Worm (Caenorhabditis elegans) whole organism, L4 larva: ENCODE data around the gene W06E11.1.

Source experiments
- F37D6.2 ChIP-seq: sonication (generic microtip); optimal IDR thresholded peaks from 2 replicates; lab custom pipeline; 2016; ENCODE audit warnings: mild to moderate bottlenecking, missing genetic modification characterization, missing compliant biosample characterization
- R02D3.7 ChIP-seq: fragments of 150-350 bp; sonication (generic microtip); optimal IDR thresholded peaks from 3 replicates; lab custom pipeline; 2014; ENCODE audit warnings: missing biosample characterization, missing genetic modification characterization
- T20F7.1 ChIP-seq: fragments of 200-800 bp; sonication (Bioruptor generic); optimal IDR thresholded peaks from 2 replicates; lab custom pipeline; 2018; ENCODE audit warnings: mild to moderate bottlenecking, missing genetic modification characterization, missing compliant biosample characterization
- Y48G9A.11 ChIP-seq: fragments of 200-800 bp; sonication (Bioruptor generic); IDR thresholded peaks from 2 replicates; pipeline ENCODE4 v1.3.6; 2022; ENCODE audit warnings: missing genetic modification reagents, missing genetic modification characterization, missing compliant biosample characterization
- Y5F2A.4 ChIP-seq: fragments of 200-800 bp; sonication (Bioruptor generic); optimal IDR thresholded peaks from 2 replicates; lab custom pipeline; 2018; ENCODE audit warnings: mild to moderate bottlenecking, missing genetic modification characterization, missing compliant biosample characterization
- aha-1 ChIP-seq: fragments of 150-350 bp; peaks from one replicate; lab custom pipeline; 2014; ENCODE audit warnings: missing biosample characterization, missing genetic modification characterization
- ceh-20 ChIP-seq: fragments of 200-800 bp; sonication (Bioruptor generic); IDR thresholded peaks from 2 replicates; pipeline ENCODE4 v1.3.6; 2022; ENCODE audit warnings: missing genetic modification reagents, missing genetic modification characterization, missing compliant biosample characterization
- ceh-44 ChIP-seq: fragments of 200-800 bp; sonication (Bioruptor generic); IDR thresholded peaks from 2 replicates; pipeline ENCODE4 v1.3.6; 2022; ENCODE audit warnings: missing genetic modification reagents, missing genetic modification characterization, missing compliant biosample characterization
- ces-1 ChIP-seq: fragments of 150-350 bp; sonication (generic microtip); optimal IDR thresholded peaks from 4 replicates; lab custom pipeline; 2014; ENCODE audit warnings: missing biosample characterization, missing genetic modification reagents, missing genetic modification characterization
- ctbp-1 ChIP-seq: fragments of 200-800 bp; sonication (Bioruptor generic); IDR thresholded peaks from 2 replicates; pipeline ENCODE4 v1.3.6; 2022; ENCODE audit warnings: missing genetic modification reagents, missing genetic modification characterization, missing compliant biosample characterization
- daf-12 ChIP-seq: fragments of 150-350 bp; optimal IDR thresholded peaks from 2 replicates; lab custom pipeline; 2014; ENCODE audit warnings: missing biosample characterization, missing genetic modification reagents, missing genetic modification characterization
- daf-16 ChIP-seq, 3 experiments: sonication (generic microtip); optimal IDR thresholded peaks; 2 replicates each; lab custom pipeline; 2016 to 2017; ENCODE audit warnings: missing genetic modification characterization in 3 of 3, missing genetic modification reagents in 3 of 3, mild to moderate bottlenecking in 2 of 3, missing compliant biosample characterization in 2 of 3, missing biosample characterization in 1 of 3, moderate library complexity in 1 of 3
- daf-19 ChIP-seq: fragments of 200-800 bp; sonication (Bioruptor generic); conservative IDR thresholded peaks from 2 replicates; pipeline ENCODE4 v1.3.6; 2022; ENCODE audit warnings: missing genetic modification characterization, missing compliant biosample characterization
- dmd-6 ChIP-seq: fragments of 200-800 bp; sonication (Bioruptor generic); IDR thresholded peaks from 2 replicates; pipeline ENCODE4 v1.3.6; 2022; ENCODE audit warnings: missing genetic modification reagents, missing genetic modification characterization, missing compliant biosample characterization
- dmd-9 ChIP-seq: fragments of 200-800 bp; sonication (Bioruptor generic); IDR thresholded peaks from 2 replicates; pipeline ENCODE4 v1.3.6; 2022; ENCODE audit warnings: missing genetic modification reagents, missing genetic modification characterization, missing compliant biosample characterization
- duxl-1 ChIP-seq: sonication (generic microtip); optimal IDR thresholded peaks from 2 replicates; lab custom pipeline; 2016; ENCODE audit warnings: mild to moderate bottlenecking, missing genetic modification characterization, moderate library complexity, missing compliant biosample characterization; ENCODE audit not compliant: poor library complexity
- dve-1 ChIP-seq: sonication (generic microtip); optimal IDR thresholded peaks from 2 replicates; lab custom pipeline; 2017; ENCODE audit warnings: antibody characterized with exemption, mild to moderate bottlenecking, missing genetic modification characterization, missing compliant biosample characterization; ENCODE audit not compliant: insufficient read depth
- fkh-10 ChIP-seq: fragments of 150-350 bp; optimal IDR thresholded peaks from 2 replicates; lab custom pipeline; 2014; ENCODE audit warnings: missing biosample characterization, missing genetic modification reagents, missing genetic modification characterization
- fos-1 ChIP-seq: fragments of 150-350 bp; optimal IDR thresholded peaks from 2 replicates; lab custom pipeline; 2014; ENCODE audit warnings: missing biosample characterization, missing genetic modification characterization
- hif-1 ChIP-seq, 2 experiments: sonication (generic microtip); optimal IDR thresholded peaks; 2 replicates each; lab custom pipeline; 2016 to 2017; ENCODE audit warnings: missing compliant biosample characterization in 2 of 2, missing genetic modification characterization in 2 of 2, missing genetic modification reagents in 2 of 2, missing genotype in 2 of 2, mild to moderate bottlenecking in 1 of 2
- hlh-11 ChIP-seq: fragments of 200-800 bp; sonication (Bioruptor generic); optimal IDR thresholded peaks from 2 replicates; lab custom pipeline; 2018; ENCODE audit warnings: mild to moderate bottlenecking, missing genetic modification characterization, missing compliant biosample characterization
- hlh-30 ChIP-seq: sonication (generic microtip); optimal IDR thresholded peaks from 2 replicates; lab custom pipeline; 2017; ENCODE audit warnings: antibody characterized with exemption, mild to moderate bottlenecking, missing genetic modification characterization, missing compliant biosample characterization; ENCODE audit not compliant: insufficient read depth
- lin-13 ChIP-seq: fragments of 150-350 bp; optimal IDR thresholded peaks from 2 replicates; lab custom pipeline; 2014; ENCODE audit warnings: missing biosample characterization, missing genetic modification reagents, missing genetic modification characterization
- lsy-2 ChIP-seq, 2 experiments: fragments of 150-350 bp in 1 of 2; sonication (generic microtip) in 1 of 2; optimal IDR thresholded peaks; 2 replicates each; lab custom pipeline; 2014 to 2017; ENCODE audit warnings: missing biosample characterization in 2 of 2, missing genetic modification characterization in 2 of 2
- mdl-1 ChIP-seq, 2 experiments: fragments of 150-350 bp in 1 of 2; sonication (generic microtip) in 1 of 2; optimal IDR thresholded peaks; 2 replicates each; lab custom pipeline; 2014 to 2017; ENCODE audit warnings: missing biosample characterization in 2 of 2, missing genetic modification characterization in 2 of 2
- mdt-29 ChIP-seq: fragments of 200-800 bp; sonication (Bioruptor generic); IDR thresholded peaks from 2 replicates; pipeline ENCODE4 v1.3.6; 2022; ENCODE audit warnings: missing genetic modification reagents, missing genetic modification characterization, missing compliant biosample characterization
- mep-1 ChIP-seq: fragments of 150-350 bp; sonication (generic microtip); optimal IDR thresholded peaks from 3 replicates; lab custom pipeline; 2014; ENCODE audit warnings: missing biosample characterization, missing genetic modification characterization
- mxl-2 ChIP-seq: fragments of 200-800 bp; sonication (Bioruptor generic); conservative IDR thresholded peaks from 2 replicates; pipeline ENCODE4 v1.3.6; 2022; ENCODE audit warnings: missing genetic modification reagents, missing genetic modification characterization, missing compliant biosample characterization
- mxl-3 ChIP-seq: fragments of 200-800 bp; sonication (Bioruptor generic); optimal IDR thresholded peaks from 2 replicates; lab custom pipeline; 2018; ENCODE audit warnings: mild to moderate bottlenecking, missing genetic modification characterization, missing compliant biosample characterization
- nhr-10 ChIP-seq: fragments of 150-350 bp; optimal IDR thresholded peaks from 2 replicates; lab custom pipeline; 2014; ENCODE audit warnings: missing biosample characterization, missing genetic modification characterization
- nhr-102 ChIP-seq: sonication (generic microtip); optimal IDR thresholded peaks from 2 replicates; lab custom pipeline; 2016; ENCODE audit warnings: mild to moderate bottlenecking, missing genetic modification characterization, moderate library complexity, missing compliant biosample characterization
- nhr-111 ChIP-seq: fragments of 200-800 bp; sonication (Bioruptor generic); optimal IDR thresholded peaks from 2 replicates; lab custom pipeline; 2018; ENCODE audit warnings: mild to moderate bottlenecking, missing genetic modification characterization, missing compliant biosample characterization
- nhr-28 ChIP-seq: fragments of 150-350 bp; optimal IDR thresholded peaks from 2 replicates; lab custom pipeline; 2014; ENCODE audit warnings: missing biosample characterization, missing genetic modification characterization
- nhr-41 ChIP-seq: fragments of 200-800 bp; sonication (Bioruptor generic); IDR thresholded peaks from 2 replicates; pipeline ENCODE4 v1.3.6; 2022; ENCODE audit warnings: missing genetic modification reagents, missing genetic modification characterization, missing compliant biosample characterization
- nhr-6 ChIP-seq: fragments of 150-350 bp; optimal IDR thresholded peaks from 2 replicates; lab custom pipeline; 2014; ENCODE audit warnings: missing biosample characterization, missing genetic modification characterization
- nhr-77 ChIP-seq: fragments of 150-350 bp; optimal IDR thresholded peaks from 2 replicates; lab custom pipeline; 2014; ENCODE audit warnings: missing biosample characterization, missing genetic modification characterization
- php-3 ChIP-seq: fragments of 200-800 bp; sonication (Bioruptor generic); IDR thresholded peaks from 2 replicates; pipeline ENCODE4 v1.3.6; 2022; ENCODE audit warnings: missing genetic modification reagents, missing genetic modification characterization, missing compliant biosample characterization
- pqm-1 ChIP-seq: sonication (generic microtip); optimal IDR thresholded peaks from 2 replicates; lab custom pipeline; 2017; ENCODE audit warnings: missing biosample characterization, missing genetic modification characterization
- rbr-2 ChIP-seq: sonication (generic microtip); optimal IDR thresholded peaks from 2 replicates; lab custom pipeline; 2016; ENCODE audit warnings: missing genotype, missing genetic modification characterization, missing compliant biosample characterization
- snpc-4 ChIP-seq: fragments of 150-350 bp; optimal IDR thresholded peaks from 2 replicates; lab custom pipeline; 2014; ENCODE audit warnings: missing biosample characterization, missing genetic modification characterization
- vab-7 ChIP-seq: fragments of 200-800 bp; sonication (Bioruptor generic); IDR thresholded peaks from 2 replicates; pipeline ENCODE4 v1.3.6; 2022; ENCODE audit warnings: missing genetic modification reagents, missing genetic modification characterization, missing compliant biosample characterization
- zag-1 ChIP-seq: fragments of 150-350 bp; optimal IDR thresholded peaks from 2 replicates; lab custom pipeline; 2014; ENCODE audit warnings: missing biosample characterization, missing genetic modification characterization
- zfp-2 ChIP-seq: sonication (generic microtip); optimal IDR thresholded peaks from 2 replicates; lab custom pipeline; 2016; ENCODE audit warnings: mild to moderate bottlenecking, missing genetic modification characterization, missing compliant biosample characterization

Gene W06E11.1

DNA sequence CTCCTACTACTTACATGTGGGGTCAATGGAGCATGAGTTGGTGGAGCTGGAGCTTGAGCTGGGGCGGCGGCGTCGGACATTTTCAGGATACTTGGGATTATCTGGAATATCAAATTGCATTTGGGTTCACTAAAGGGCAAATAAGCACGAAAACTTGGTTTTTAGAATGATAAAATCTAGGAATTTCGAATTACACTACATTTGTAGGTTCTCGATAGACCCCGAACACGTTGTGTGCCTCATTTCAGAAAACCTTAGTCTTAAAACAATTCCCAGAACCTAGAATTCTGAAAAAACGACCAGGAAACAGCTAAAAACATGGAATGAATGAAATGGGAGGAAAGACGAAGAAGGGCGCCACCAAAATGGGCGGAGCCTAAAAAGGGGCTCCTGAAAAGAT lies 27.4 kb upstream of the W06E11.1 start, which contains the start of gene T19C3.3:
Gene T19C3.3, minus strand, starts transcription at position 101 of the 400 bp plus-strand sequence.
- no peak for TF ChIP-seq nhr-111
- TF ChIP-seq daf-16 (GFP tag; optimal IDR thresholded peaks at IDR 0.05; lab: Kevin White, UChicago), result no peak
- TF ChIP-seq daf-16 (tag; optimal IDR thresholded peaks at IDR 0.05; lab: Kevin White, UChicago), result no peak
- no peak for TF ChIP-seq fos-1 (tag; lab: Kevin White, UChicago)
- no peak for TF ChIP-seq daf-19 (GFP tag; lab: Robert Waterston, UW)
- no peak for TF ChIP-seq lin-13
- no peak for TF ChIP-seq mdt-29 (GFP tag; lab: Robert Waterston, UW)
- no peak for TF ChIP-seq pqm-1 (tag; lab: Kevin White, UChicago)
- no peak for TF ChIP-seq mdl-1 (tag; optimal IDR thresholded peaks at IDR 0.05; lab: Kevin White, UChicago)
- no peak for TF ChIP-seq nhr-41 (GFP tag; lab: Robert Waterston, UW)
- TF ChIP-seq Y48G9A.11 (GFP tag; lab: Robert Waterston, UW), result no peak
- no peak for TF ChIP-seq mxl-2 (GFP tag; lab: Robert Waterston, UW)
- no peak for TF ChIP-seq hlh-11
- no peak for TF ChIP-seq ces-1 (GFP tag; lab: Kevin White, UChicago)
- TF ChIP-seq T20F7.1 (GFP tag; lab: Kevin White, UChicago), result no peak
- no peak for TF ChIP-seq rbr-2 (tag; lab: Kevin White, UChicago)
- no peak for TF ChIP-seq fkh-10
- no peak for TF ChIP-seq nhr-10 (tag; lab: Kevin White, UChicago)
- TF ChIP-seq nhr-6 (tag; lab: Kevin White, UChicago), result no peak
- no peak for TF ChIP-seq ceh-44 (GFP tag; lab: Robert Waterston, UW)
- TF ChIP-seq, all 104 proteins: peak for 0

DNA sequence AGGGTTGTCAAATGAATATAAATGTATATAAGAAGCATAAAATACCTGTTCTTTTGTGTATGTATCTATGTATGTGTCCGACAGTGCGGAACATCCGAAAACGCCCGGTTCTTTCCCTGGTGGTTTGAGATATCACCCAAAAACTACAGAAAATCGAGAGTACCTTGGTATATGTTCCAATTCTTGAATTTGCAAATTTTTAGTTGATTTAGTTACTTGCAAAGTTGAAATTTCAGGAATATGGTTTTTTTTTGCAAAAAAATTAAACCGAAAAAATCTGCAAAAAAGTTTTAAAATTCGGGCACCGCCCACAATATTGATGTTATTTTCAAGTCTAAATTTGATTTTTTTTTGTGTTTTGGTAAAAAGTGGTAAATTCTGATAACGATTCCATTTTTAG lies 24.4 kb upstream of the W06E11.1 start, which contains the start of gene T19C3.2:
Gene T19C3.2, minus strand, starts transcription at position 101 of the 400 bp plus-strand sequence.
- TF ChIP-seq rbr-2 (tag; lab: Kevin White, UChicago) (no peak), hif-1 (tag; optimal IDR thresholded peaks at IDR 0.05; lab: Kevin White, UChicago) (no peak), vab-7 (no peak), zfp-2 (tag; lab: Kevin White, UChicago) (no peak), mxl-2 (GFP tag; lab: Robert Waterston, UW) (no peak), mep-1 (no peak), ceh-20 (no peak), nhr-6 (tag; lab: Kevin White, UChicago) (no peak), snpc-4 (tag; lab: Kevin White, UChicago) (no peak), F37D6.2 (tag; lab: Kevin White, UChicago) (no peak), R02D3.7 (tag; lab: Kevin White, UChicago) (no peak), zag-1 (tag; lab: Kevin White, UChicago) (no peak), nhr-77 (tag; lab: Kevin White, UChicago) (no peak), duxl-1 (tag; lab: Kevin White, UChicago) (no peak), ctbp-1 (no peak), dmd-9 (GFP tag; lab: Robert Waterston, UW) (no peak), nhr-102 (no peak)
- TF ChIP-seq, all 104 proteins: peak for 0

DNA sequence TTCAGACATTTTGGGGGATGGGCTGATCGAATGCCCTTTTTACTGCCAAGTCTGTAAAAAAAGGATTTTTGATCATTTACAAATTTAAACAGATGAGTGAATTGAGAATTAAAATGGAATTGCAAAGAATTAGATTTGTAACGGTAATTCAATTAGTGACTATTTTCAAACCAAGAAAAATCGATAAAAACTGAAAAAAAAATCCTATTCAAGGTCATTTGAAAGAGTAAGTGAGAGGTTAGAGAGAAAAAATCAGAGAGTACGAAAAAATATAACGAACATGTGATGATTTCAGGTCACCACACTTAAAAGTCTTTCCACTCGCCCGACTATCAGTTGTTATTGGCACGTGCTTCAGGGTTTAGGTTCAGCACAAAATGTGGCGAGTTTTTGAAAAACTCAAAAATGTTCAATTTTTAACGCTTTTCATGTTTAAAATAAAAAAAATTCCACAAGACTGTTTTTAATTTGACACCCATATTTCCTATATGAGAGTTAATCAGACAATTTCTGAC lies 21.6 kb upstream of the W06E11.1 start, which contains the start of gene T19C3.4:
Gene T19C3.4, minus strand, starts transcription at position 51 of the 515 bp plus-strand sequence.
- TF ChIP-seq mdl-1 (tag; optimal IDR thresholded peaks at IDR 0.05; lab: Kevin White, UChicago), result peak in 1 of 2 experiments; percentile 63
- no peak for TF ChIP-seq daf-12 (tag; lab: Kevin White, UChicago)
- TF ChIP-seq aha-1 (tag; lab: Kevin White, UChicago), result peak; percentile 23
- TF ChIP-seq mxl-3, result peak; percentile 11
- peak; percentile 57 for TF ChIP-seq nhr-77 (tag; lab: Kevin White, UChicago)
- TF ChIP-seq dmd-6, result peak; percentile 81
- 0 out of 2 replicates have a peak, but pooled peaks have one; percentile 44 for TF ChIP-seq php-3 (GFP tag; lab: Robert Waterston, UW)
- peak; percentile 56 for TF ChIP-seq hlh-11
- no peak for TF ChIP-seq ces-1 (GFP tag; lab: Kevin White, UChicago)
- TF ChIP-seq daf-16 (GFP tag; optimal IDR thresholded peaks at IDR 0.05; lab: Kevin White, UChicago), result no peak
- peak; percentile 39 for TF ChIP-seq daf-16 (tag; optimal IDR thresholded peaks at IDR 0.05; lab: Kevin White, UChicago)
- peak; percentile 73 for TF ChIP-seq nhr-28
- TF ChIP-seq mdt-29 (GFP tag; lab: Robert Waterston, UW), result peak; percentile 26; the same call in 1 of the 2 replicates
- peak; percentile 19 for TF ChIP-seq mep-1
- TF ChIP-seq hlh-30 (tag; lab: Kevin White, UChicago), result peak; percentile 87
- no peak for TF ChIP-seq daf-19 (GFP tag; lab: Robert Waterston, UW)
- peak in 1 of 2 experiments; percentile 22 for TF ChIP-seq lsy-2 (tag; optimal IDR thresholded peaks at IDR 0.05; lab: Kevin White, UChicago)
- peak; percentile 58 for TF ChIP-seq dve-1 (tag; lab: Kevin White, UChicago)
- TF ChIP-seq Y5F2A.4 (GFP tag; lab: Kevin White, UChicago), result no peak
